Worm (Caenorhabditis elegans) whole organism, young adult: ENCODE results near the gene mrp-5.

Experiments
- B0035.1 ChIP-seq: sonication (generic microtip); optimal IDR thresholded peaks from 2 replicates; lab custom pipeline; 2016; ENCODE audit warnings: missing genetic modification characterization, mild to moderate bottlenecking, missing compliant biosample characterization, missing genotype, missing genetic modification reagents
- D2030.7 ChIP-seq: fragments of 200-800 bp; sonication (Bioruptor generic); IDR thresholded peaks from 2 replicates; pipeline ENCODE4 v1.3.6; 2022; ENCODE audit warnings: missing genetic modification reagents, missing genetic modification characterization, missing compliant biosample characterization
- F33H1.4 ChIP-seq: fragments of 200-800 bp; sonication (Bioruptor generic); IDR thresholded peaks from 2 replicates; pipeline ENCODE4 v1.3.6; 2022; ENCODE audit warnings: missing genetic modification reagents, missing genetic modification characterization, missing compliant biosample characterization
- F39B2.1 ChIP-seq: fragments of 200-800 bp; sonication (Bioruptor generic); IDR thresholded peaks from 2 replicates; pipeline ENCODE4 v1.3.6; 2022; ENCODE audit warnings: missing genetic modification reagents, missing genetic modification characterization, missing compliant biosample characterization
- F52B5.7 ChIP-seq: sonication (generic microtip); optimal IDR thresholded peaks from 2 replicates; lab custom pipeline; 2016; ENCODE audit warnings: mild to moderate bottlenecking, missing genetic modification characterization, missing compliant biosample characterization
- F55B11.4 ChIP-seq: sonication (generic microtip); optimal IDR thresholded peaks from 2 replicates; lab custom pipeline; 2016; ENCODE audit warnings: missing compliant biosample characterization, missing genetic modification characterization, borderline replicate concordance; ENCODE audit not compliant: insufficient read depth
- F57C9.4 ChIP-seq: sonication (generic microtip); optimal IDR thresholded peaks from 2 replicates; lab custom pipeline; 2017; ENCODE audit warnings: mild to moderate bottlenecking, missing genetic modification characterization, missing compliant biosample characterization
- Y56A3A.18 ChIP-seq: fragments of 200-800 bp; sonication (Bioruptor generic); IDR thresholded peaks from 2 replicates; pipeline ENCODE4 v1.3.6; 2022; ENCODE audit warnings: missing genetic modification reagents, missing genetic modification characterization, missing compliant biosample characterization
- Y67H2A.10 ChIP-seq: fragments of 200-800 bp; sonication (Bioruptor generic); conservative IDR thresholded peaks from 2 replicates; pipeline ENCODE4 v1.3.6; 2022; ENCODE audit warnings: missing genetic modification reagents, missing genetic modification characterization, missing compliant biosample characterization
- Y95B8A.8 ChIP-seq: fragments of 200-800 bp; sonication (Bioruptor generic); IDR thresholded peaks from 2 replicates; pipeline ENCODE4 v1.3.6; 2022; ENCODE audit warnings: missing genetic modification reagents, missing genetic modification characterization, missing compliant biosample characterization
- ZK185.1 ChIP-seq: sonication (generic microtip); optimal IDR thresholded peaks from 2 replicates; lab custom pipeline; 2016; ENCODE audit warnings: mild to moderate bottlenecking, missing genetic modification characterization, missing compliant biosample characterization; ENCODE audit not compliant: poor library complexity, severe bottlenecking
- aptf-3 ChIP-seq: fragments of 200-800 bp; sonication (Bioruptor generic); IDR thresholded peaks from 2 replicates; pipeline ENCODE4 v1.3.6; 2022; ENCODE audit warnings: missing genetic modification characterization, missing compliant biosample characterization
- attf-3 ChIP-seq: fragments of 200-800 bp; sonication (Bioruptor generic); conservative IDR thresholded peaks from 2 replicates; pipeline ENCODE4 v1.3.6; 2022; ENCODE audit warnings: missing genetic modification reagents, missing genetic modification characterization, missing compliant biosample characterization
- attf-6 ChIP-seq: fragments of 200-800 bp; sonication (Bioruptor generic); IDR thresholded peaks from 2 replicates; pipeline ENCODE4 v1.3.6; 2022; ENCODE audit warnings: missing genetic modification reagents, missing genetic modification characterization, missing compliant biosample characterization
- cebp-1 ChIP-seq, 2 experiments: fragments of 200-800 bp in 1 of 2; sonication (Bioruptor generic) in 1 of 2; sonication (generic microtip) in 1 of 2; IDR thresholded peaks in 1 of 2; optimal IDR thresholded peaks in 1 of 2; 2 replicates each; pipeline versions ENCODE4 v1.3.6 to Lab custom; 2017 to 2022; ENCODE audit warnings: missing compliant biosample characterization in 2 of 2, missing genetic modification characterization in 2 of 2, mild to moderate bottlenecking in 1 of 2, missing genetic modification reagents in 1 of 2, moderate library complexity in 1 of 2
- chd-7 ChIP-seq: sonication (generic microtip); optimal IDR thresholded peaks from 2 replicates; lab custom pipeline; 2016; ENCODE audit warnings: mild to moderate bottlenecking, missing genetic modification characterization, moderate library complexity, missing compliant biosample characterization
- gei-17 ChIP-seq: fragments of 200-800 bp; sonication (Bioruptor generic); optimal IDR thresholded peaks from 2 replicates; lab custom pipeline; 2018; ENCODE audit warnings: mild to moderate bottlenecking, missing genetic modification characterization, missing compliant biosample characterization
- hlh-12 ChIP-seq: sonication (generic microtip); optimal IDR thresholded peaks from 2 replicates; lab custom pipeline; 2016; ENCODE audit warnings: missing genetic modification characterization, missing compliant biosample characterization
- hmg-1.2 ChIP-seq: fragments of 200-800 bp; sonication (Bioruptor generic); IDR thresholded peaks from 2 replicates; pipeline ENCODE4 v1.3.6; 2022; ENCODE audit warnings: missing genetic modification reagents, missing genetic modification characterization, missing compliant biosample characterization
- let-607 ChIP-seq, 2 experiments: fragments of 200-800 bp in 1 of 2; sonication (Bioruptor generic) in 1 of 2; sonication (generic microtip) in 1 of 2; optimal IDR thresholded peaks; 2 replicates each; lab custom pipeline; 2016 to 2018; ENCODE audit warnings: mild to moderate bottlenecking in 2 of 2, missing compliant biosample characterization in 2 of 2, missing genetic modification characterization in 2 of 2, moderate library complexity in 2 of 2, missing genotype in 1 of 2
- lin-40 ChIP-seq: sonication (generic microtip); optimal IDR thresholded peaks from 2 replicates; lab custom pipeline; 2016; ENCODE audit warnings: missing genetic modification characterization, mild to moderate bottlenecking, missing compliant biosample characterization, missing genotype, missing genetic modification reagents
- lsy-27 ChIP-seq: sonication (generic microtip); optimal IDR thresholded peaks from 2 replicates; lab custom pipeline; 2017; ENCODE audit warnings: missing genetic modification characterization, mild to moderate bottlenecking, missing compliant biosample characterization, antibody characterized with exemption, missing genotype, borderline replicate concordance; ENCODE audit not compliant: insufficient read depth
- nfya-2 ChIP-seq: fragments of 200-800 bp; sonication (Bioruptor generic); IDR thresholded peaks from 2 replicates; pipeline ENCODE4 v1.3.6; 2022; ENCODE audit warnings: missing genetic modification reagents, missing genetic modification characterization, missing compliant biosample characterization
- nfyb-1 ChIP-seq: fragments of 200-800 bp; sonication (Bioruptor generic); IDR thresholded peaks from 2 replicates; pipeline ENCODE4 v1.3.6; 2022; ENCODE audit warnings: missing genetic modification reagents, missing genetic modification characterization, missing compliant biosample characterization
- nhr-179 ChIP-seq: sonication (generic microtip); optimal IDR thresholded peaks from 2 replicates; lab custom pipeline; 2016; ENCODE audit warnings: mild to moderate bottlenecking, missing genetic modification characterization, missing compliant biosample characterization
- pha-4 ChIP-seq: fragments of 150-350 bp; sonication (generic microtip); optimal IDR thresholded peaks from 2 replicates; lab custom pipeline; 2014; ENCODE audit warnings: missing biosample characterization, missing genetic modification reagents, missing genetic modification characterization
- rec-8 ChIP-seq, 2 experiments: sonication (generic microtip); optimal IDR thresholded peaks; 2 replicates each; lab custom pipeline; 2016; ENCODE audit warnings: mild to moderate bottlenecking in 2 of 2, missing genetic modification characterization in 2 of 2, missing genetic modification reagents in 2 of 2, missing genotype in 2 of 2, missing biosample characterization in 1 of 2, missing compliant biosample characterization in 1 of 2, moderate library complexity in 1 of 2
- rpc-1 ChIP-seq, 2 experiments: fragments of 150-350 bp in 1 of 2; sonication (generic microtip) in 1 of 2; optimal IDR thresholded peaks; 2 replicates each; lab custom pipeline; 2014 to 2018; ENCODE audit warnings: missing biosample characterization in 1 of 2, missing genetic modification characterization in 1 of 2, missing genetic modification reagents in 1 of 2, missing genotype in 1 of 2
- snpc-1.3 ChIP-seq: sonication (generic microtip); optimal IDR thresholded peaks from 2 replicates; lab custom pipeline; 2017; ENCODE audit warnings: missing genetic modification characterization, mild to moderate bottlenecking, missing compliant biosample characterization, antibody characterized with exemption, moderate library complexity, missing genotype, missing genetic modification reagents; ENCODE audit not compliant: insufficient read depth
- snpc-4 ChIP-seq, 5 experiments: fragments of 150-350 bp in 1 of 5; sonication (generic microtip) in 4 of 5; optimal IDR thresholded peaks; 2 replicates each; lab custom pipeline; 2014 to 2018; ENCODE audit warnings: missing genetic modification characterization in 5 of 5, missing biosample characterization in 3 of 5, antibody characterized with exemption in 2 of 5, mild to moderate bottlenecking in 2 of 5, missing compliant biosample characterization in 2 of 5, missing genotype in 2 of 5, moderate library complexity in 2 of 5, missing genetic modification reagents in 1 of 5
- somi-1 ChIP-seq: fragments of 200-800 bp; sonication (Bioruptor generic); optimal IDR thresholded peaks from 2 replicates; lab custom pipeline; 2018; ENCODE audit warnings: mild to moderate bottlenecking, missing genetic modification characterization, missing compliant biosample characterization
- sptf-2 ChIP-seq: fragments of 200-800 bp; sonication (Bioruptor generic); optimal IDR thresholded peaks from 2 replicates; lab custom pipeline; 2018; ENCODE audit warnings: mild to moderate bottlenecking, missing genetic modification characterization, missing compliant biosample characterization
- tbp1 ChIP-seq: fragments of 200-800 bp; sonication (Bioruptor generic); optimal IDR thresholded peaks from 2 replicates; lab custom pipeline; 2018; ENCODE audit warnings: mild to moderate bottlenecking, missing genetic modification characterization, missing compliant biosample characterization
- unc-62 ChIP-seq: fragments of 150-350 bp; optimal IDR thresholded peaks from 2 replicates; lab custom pipeline; 2014; ENCODE audit warnings: missing biosample characterization, missing genetic modification reagents, missing genetic modification characterization
- xnd-1 ChIP-seq: sonication (generic microtip); optimal IDR thresholded peaks from 2 replicates; lab custom pipeline; 2016; ENCODE audit warnings: missing genotype, missing genetic modification reagents, missing genetic modification characterization, missing compliant biosample characterization
- ztf-22 ChIP-seq: fragments of 200-800 bp; sonication (Bioruptor generic); optimal IDR thresholded peaks from 2 replicates; lab custom pipeline; 2018; ENCODE audit warnings: mild to moderate bottlenecking, missing genetic modification characterization, moderate library complexity, missing compliant biosample characterization
- ztf-25 ChIP-seq: fragments of 200-800 bp; sonication (Bioruptor generic); IDR thresholded peaks from 2 replicates; pipeline ENCODE4 v1.3.6; 2022; ENCODE audit warnings: missing genetic modification reagents, missing genetic modification characterization, missing compliant biosample characterization

Gene mrp-5

DNA sequence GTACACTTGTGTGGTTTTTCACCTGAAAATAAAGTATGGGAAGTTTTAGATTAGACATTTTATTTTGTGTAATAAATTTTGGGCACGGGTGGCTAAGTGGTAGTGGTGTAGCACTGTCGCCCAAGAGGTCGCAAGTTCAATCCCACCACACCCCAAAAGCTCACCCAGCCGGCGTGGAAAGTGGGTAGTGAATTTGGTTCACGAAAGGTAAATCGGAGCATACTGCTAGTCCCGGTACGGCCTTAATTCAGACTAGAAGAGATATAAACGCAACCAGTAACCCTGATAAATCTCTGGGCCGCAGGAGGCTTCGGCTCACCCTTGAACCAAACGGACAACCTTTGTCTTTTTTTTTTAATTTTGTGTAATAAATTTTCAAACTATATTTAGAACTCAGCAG is 5.7 kb upstream of the mrp-5 start:
- TF ChIP-seq cebp-1 (GFP tag; IDR thresholded peaks at IDR 0.05; lab: Robert Waterston, UW), result no peak
- TF ChIP-seq cebp-1 (tag; optimal IDR thresholded peaks at IDR 0.05; lab: Kevin White, UChicago), result no peak
- no peak for TF ChIP-seq let-607 (tag; optimal IDR thresholded peaks at IDR 0.05; lab: Kevin White, UChicago)
- TF ChIP-seq Y56A3A.18, result no peak
- TF ChIP-seq aptf-3, result no peak
- no peak for TF ChIP-seq snpc-4 (GFP tag; optimal IDR thresholded peaks at IDR 0.05; lab: Kevin White, UChicago)
- peak in 1 of 4 experiments; percentile 36 for TF ChIP-seq snpc-4 (tag; optimal IDR thresholded peaks at IDR 0.05; lab: Kevin White, UChicago)
- TF ChIP-seq gei-17 (GFP tag; lab: Kevin White, UChicago), result no peak
- no peak for TF ChIP-seq pha-4 (tag; lab: Kevin White, UChicago)
- no peak for TF ChIP-seq Y95B8A.8 (GFP tag; lab: Robert Waterston, UW)
- peak; percentile 37 for TF ChIP-seq rpc-1 (optimal IDR thresholded peaks at IDR 0.05; lab: Kevin White, UChicago)
- peak; percentile 65 for TF ChIP-seq rpc-1 (tag; optimal IDR thresholded peaks at IDR 0.05; lab: Kevin White, UChicago)
- no peak for TF ChIP-seq F33H1.4 (GFP tag; lab: Robert Waterston, UW)
- no peak for TF ChIP-seq B0035.1 (tag; lab: Kevin White, UChicago)
- TF ChIP-seq hmg-1.2 (GFP tag; lab: Robert Waterston, UW), result no peak
- no peak for TF ChIP-seq F55B11.4 (tag; lab: Kevin White, UChicago)
- peak; percentile 6 for TF ChIP-seq tbp1 (GFP tag; lab: Kevin White, UChicago)
- no peak for TF ChIP-seq xnd-1 (tag; lab: Kevin White, UChicago)
- no peak for TF ChIP-seq ztf-25 (GFP tag; lab: Robert Waterston, UW)
- TF ChIP-seq F57C9.4 (tag; lab: Kevin White, UChicago), result no peak
- no peak for TF ChIP-seq snpc-1.3 (tag; lab: Kevin White, UChicago)
- TF ChIP-seq rec-8 (tag; optimal IDR thresholded peaks at IDR 0.05; lab: Kevin White, UChicago), result no peak
- no peak for TF ChIP-seq lin-40 (tag; lab: Kevin White, UChicago)
- no peak for TF ChIP-seq lsy-27 (tag; lab: Kevin White, UChicago)
- no peak for TF ChIP-seq F52B5.7 (tag; lab: Kevin White, UChicago)
- TF ChIP-seq ZK185.1 (tag; lab: Kevin White, UChicago), result no peak
- TF ChIP-seq attf-6 (GFP tag; lab: Robert Waterston, UW), result no peak
- TF ChIP-seq nfyb-1 (GFP tag; lab: Robert Waterston, UW), result no peak
- no peak for TF ChIP-seq chd-7 (tag; lab: Kevin White, UChicago)
- TF ChIP-seq D2030.7 (GFP tag; lab: Robert Waterston, UW), result peak; percentile 25; the same call in 1 of the 2 replicates
- no peak for TF ChIP-seq ztf-22
- no peak for TF ChIP-seq hlh-12 (tag; lab: Kevin White, UChicago)
- no peak for TF ChIP-seq unc-62 (GFP tag; lab: Kevin White, UChicago)
- no peak for TF ChIP-seq sptf-2 (GFP tag; lab: Kevin White, UChicago)
- TF ChIP-seq F39B2.1, result no peak
- no peak for TF ChIP-seq nhr-179 (tag; lab: Kevin White, UChicago)
- TF ChIP-seq, all 124 proteins: peak for 4

ce11 chrX:14947355-14947668 is 1.2 kb upstream of the mrp-5 start:
- TF ChIP-seq nfya-2 (GFP tag; lab: Robert Waterston, UW) (no peak), Y67H2A.10 (GFP tag; lab: Robert Waterston, UW) (no peak), somi-1 (GFP tag; lab: Kevin White, UChicago) (no peak), D2030.7 (GFP tag; lab: Robert Waterston, UW) (no peak), attf-3 (GFP tag; lab: Robert Waterston, UW) (no peak)
